Worm (Caenorhabditis elegans): ENCODE data around the gene F54D10.9.

DNA sequence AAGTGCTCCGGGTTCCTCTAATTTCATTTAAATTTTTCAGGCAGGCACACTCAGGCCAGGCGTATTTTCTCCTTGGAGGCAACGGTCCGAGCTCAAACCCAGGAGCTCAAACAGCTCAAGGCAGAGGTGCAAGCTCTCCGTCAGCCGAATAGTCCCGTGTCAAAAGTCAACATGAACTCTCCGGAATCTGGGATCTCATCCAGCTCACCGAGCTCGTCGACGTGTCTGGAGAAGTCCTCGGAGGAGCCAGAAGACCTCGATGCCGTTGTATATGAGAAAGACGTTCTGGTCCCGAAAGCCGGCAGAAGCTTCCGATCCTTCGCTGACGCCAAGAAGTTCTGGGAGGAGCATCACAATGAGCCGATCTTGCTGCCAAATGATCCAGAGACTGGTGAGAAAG lies 46.5 kb downstream of the F54D10.9 start:
- TF ChIP-seq flt-1 (GFP tag; IDR thresholded peaks at IDR 0.05) (no peak), med-1 (GFP tag; optimal IDR thresholded peaks at IDR 0.05; ENCODE audit: insufficient read depth) (no peak), cog-1 (tag; optimal IDR thresholded peaks at IDR 0.05) (no peak), klf-2 (GFP tag; conservative IDR thresholded peaks at IDR 0.05) (no peak), T22C8.4 (GFP tag; IDR thresholded peaks at IDR 0.05) (no peak)
